Worm (Caenorhabditis elegans) whole organism, mixed stage, embryonic: Measurements from ENCODE around the gene C04E7.1.
A peak's percentile ranks its signal among the peaks of the same experiment; 100 is the strongest.

Experiments used
- M03D4.4 ChIP-seq: sonication (generic microtip); optimal IDR thresholded peaks from 2 replicates; lab custom pipeline; 2017; ENCODE audit warnings: mild to moderate bottlenecking, missing genetic modification characterization, missing compliant biosample characterization
- ces-1 ChIP-seq: fragments of 150-350 bp; optimal IDR thresholded peaks from 2 replicates; lab custom pipeline; 2014; ENCODE audit warnings: missing biosample characterization, missing genetic modification reagents, missing genetic modification characterization
- pha-4 ChIP-seq: fragments of 150-350 bp; optimal IDR thresholded peaks from 2 replicates; lab custom pipeline; 2018; ENCODE audit warnings: missing biosample characterization, missing genetic modification reagents, missing genetic modification characterization
- zip-8 ChIP-seq: fragments of 150-350 bp; optimal IDR thresholded peaks from 2 replicates; lab custom pipeline; 2014; ENCODE audit warnings: missing biosample characterization, missing genetic modification characterization

DNA sequence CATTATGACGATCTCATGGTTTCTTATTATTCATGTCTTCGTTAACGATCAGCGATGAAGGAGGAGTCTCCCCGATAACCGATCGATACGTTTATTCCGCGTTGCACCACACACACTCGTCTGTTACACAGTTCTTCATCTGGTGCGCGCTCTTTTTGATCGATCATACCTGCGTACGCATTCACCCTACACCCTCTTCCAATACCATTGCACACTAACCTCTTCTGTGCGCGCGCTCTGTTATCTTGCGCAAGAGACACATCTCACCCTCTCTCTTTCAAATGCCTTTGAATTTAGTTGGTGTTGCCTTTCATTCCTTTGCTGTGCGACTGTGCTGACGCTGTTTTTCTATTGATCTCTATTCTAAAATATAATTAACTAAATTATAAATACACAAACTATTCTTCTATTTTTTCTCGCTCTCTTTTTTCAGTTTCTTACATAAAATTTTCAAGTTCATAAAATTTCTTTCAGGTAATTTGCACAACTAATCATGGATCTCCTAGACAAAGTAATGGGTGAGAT is 13.9 kb downstream of the C04E7.1 start, which contains the start of gene nrde-3:
- TF ChIP-seq zip-8 (tag; lab: Kevin White, UChicago): peak; percentile 61
- TF ChIP-seq ces-1 (GFP tag; lab: Kevin White, UChicago): no peak
- no peak for TF ChIP-seq pha-4 (tag; lab: Kevin White, UChicago)
- TF ChIP-seq M03D4.4 (tag; lab: Kevin White, UChicago): no peak
